Worm (Caenorhabditis elegans) whole organism, young adult: ENCODE data around the gene cest-24.

ENCODE experiments used
- C17E4.6 ChIP-seq: fragments of 200-800 bp; sonication (Bioruptor generic); IDR thresholded peaks from 2 replicates; pipeline ENCODE4 v1.3.6; 2022; ENCODE audit warnings: missing genetic modification reagents, missing genetic modification characterization, missing compliant biosample characterization
- F33H1.4 ChIP-seq: fragments of 200-800 bp; sonication (Bioruptor generic); IDR thresholded peaks from 2 replicates; pipeline ENCODE4 v1.3.6; 2022; ENCODE audit warnings: missing genetic modification reagents, missing genetic modification characterization, missing compliant biosample characterization
- F49E8.2 ChIP-seq: sonication (generic microtip); optimal IDR thresholded peaks from 3 replicates; lab custom pipeline; 2017; ENCODE audit warnings: missing genetic modification characterization, mild to moderate bottlenecking, missing compliant biosample characterization, antibody characterized with exemption, moderate library complexity; ENCODE audit not compliant: insufficient read depth
- F57A8.1 ChIP-seq: fragments of 200-800 bp; sonication (Bioruptor generic); optimal IDR thresholded peaks from 2 replicates; lab custom pipeline; 2018; ENCODE audit warnings: mild to moderate bottlenecking, missing genetic modification characterization, moderate library complexity, missing compliant biosample characterization
- K11D2.4 ChIP-seq: fragments of 200-800 bp; sonication (Bioruptor generic); IDR thresholded peaks from 2 replicates; pipeline ENCODE4 v1.3.6; 2022; ENCODE audit warnings: missing genetic modification reagents, missing genetic modification characterization, missing compliant biosample characterization
- K12H6.12 ChIP-seq: fragments of 200-800 bp; sonication (Bioruptor generic); optimal IDR thresholded peaks from 2 replicates; lab custom pipeline; 2018; ENCODE audit warnings: mild to moderate bottlenecking, missing genetic modification characterization, missing compliant biosample characterization
- T26A5.8 ChIP-seq: sonication (generic microtip); optimal IDR thresholded peaks from 2 replicates; lab custom pipeline; 2016; ENCODE audit warnings: missing genetic modification characterization, missing compliant biosample characterization
- Y53G8AR.9 ChIP-seq: fragments of 200-800 bp; sonication (Bioruptor generic); conservative IDR thresholded peaks from 2 replicates; pipeline ENCODE4 v1.3.6; 2022; ENCODE audit warnings: missing genetic modification reagents, missing genetic modification characterization, missing compliant biosample characterization
- Y56A3A.18 ChIP-seq: fragments of 200-800 bp; sonication (Bioruptor generic); IDR thresholded peaks from 2 replicates; pipeline ENCODE4 v1.3.6; 2022; ENCODE audit warnings: missing genetic modification reagents, missing genetic modification characterization, missing compliant biosample characterization
- Y79H2A.3 ChIP-seq: fragments of 200-800 bp; sonication (Bioruptor generic); conservative IDR thresholded peaks from 2 replicates; pipeline ENCODE4 v1.3.6; 2022; ENCODE audit warnings: missing genetic modification reagents, missing genetic modification characterization, missing compliant biosample characterization
- ZK185.1 ChIP-seq: sonication (generic microtip); optimal IDR thresholded peaks from 2 replicates; lab custom pipeline; 2016; ENCODE audit warnings: mild to moderate bottlenecking, missing genetic modification characterization, missing compliant biosample characterization; ENCODE audit not compliant: poor library complexity, severe bottlenecking
- akir-1 ChIP-seq: fragments of 200-800 bp; sonication (Bioruptor generic); optimal IDR thresholded peaks from 2 replicates; lab custom pipeline; 2018; ENCODE audit warnings: mild to moderate bottlenecking, missing genetic modification characterization, moderate library complexity, missing compliant biosample characterization
- ama-1 ChIP-seq, 3 experiments: fragments of 150-350 bp in 1 of 3; sonication (generic microtip) in 2 of 3; optimal IDR thresholded peaks; 2 replicates each; lab custom pipeline; 2014 to 2018; ENCODE audit warnings: missing biosample characterization in 2 of 3, missing genetic modification characterization in 2 of 3, missing genetic modification reagents in 2 of 3
- aptf-3 ChIP-seq: fragments of 200-800 bp; sonication (Bioruptor generic); IDR thresholded peaks from 2 replicates; pipeline ENCODE4 v1.3.6; 2022; ENCODE audit warnings: missing genetic modification characterization, missing compliant biosample characterization
- atf-7 ChIP-seq: sonication (generic microtip); optimal IDR thresholded peaks from 2 replicates; lab custom pipeline; 2017; ENCODE audit warnings: mild to moderate bottlenecking, missing genetic modification characterization, missing compliant biosample characterization
- attf-5 ChIP-seq: fragments of 200-800 bp; sonication (Bioruptor generic); optimal IDR thresholded peaks from 2 replicates; lab custom pipeline; 2018; ENCODE audit warnings: mild to moderate bottlenecking, missing genetic modification characterization, missing compliant biosample characterization
- attf-6 ChIP-seq: fragments of 200-800 bp; sonication (Bioruptor generic); IDR thresholded peaks from 2 replicates; pipeline ENCODE4 v1.3.6; 2022; ENCODE audit warnings: missing genetic modification reagents, missing genetic modification characterization, missing compliant biosample characterization
- bed-1 ChIP-seq: fragments of 200-800 bp; sonication (Bioruptor generic); IDR thresholded peaks from 2 replicates; pipeline ENCODE4 v1.3.6; 2022; ENCODE audit warnings: missing genetic modification reagents, missing genetic modification characterization, missing compliant biosample characterization
- ccch-3 ChIP-seq: fragments of 200-800 bp; sonication (Bioruptor generic); optimal IDR thresholded peaks from 2 replicates; lab custom pipeline; 2018; ENCODE audit warnings: mild to moderate bottlenecking, missing genetic modification characterization, missing compliant biosample characterization
- cebp-2 ChIP-seq: fragments of 200-800 bp; sonication (Bioruptor generic); IDR thresholded peaks from 2 replicates; pipeline ENCODE4 v1.3.6; 2022; ENCODE audit warnings: missing genetic modification characterization, missing compliant biosample characterization
- ceh-100 ChIP-seq: fragments of 200-800 bp; sonication (Bioruptor generic); IDR thresholded peaks from 2 replicates; pipeline ENCODE4 v1.3.6; 2022; ENCODE audit warnings: missing genetic modification reagents, missing genetic modification characterization, missing compliant biosample characterization
- chd-7 ChIP-seq: sonication (generic microtip); optimal IDR thresholded peaks from 2 replicates; lab custom pipeline; 2016; ENCODE audit warnings: mild to moderate bottlenecking, missing genetic modification characterization, moderate library complexity, missing compliant biosample characterization
- die-1 ChIP-seq: sonication (generic microtip); optimal IDR thresholded peaks from 2 replicates; lab custom pipeline; 2016; ENCODE audit warnings: missing genotype, mild to moderate bottlenecking, missing genetic modification characterization, missing compliant biosample characterization
- dox-1 ChIP-seq: fragments of 200-800 bp; sonication (Bioruptor generic); IDR thresholded peaks from 2 replicates; pipeline ENCODE4 v1.3.6; 2022; ENCODE audit warnings: missing genetic modification reagents, missing genetic modification characterization, missing compliant biosample characterization
- dpff-1 ChIP-seq: sonication (generic microtip); optimal IDR thresholded peaks from 2 replicates; lab custom pipeline; 2017; ENCODE audit warnings: mild to moderate bottlenecking, missing genetic modification characterization, missing compliant biosample characterization
- egl-18 ChIP-seq: fragments of 200-800 bp; sonication (Bioruptor generic); IDR thresholded peaks from 2 replicates; pipeline ENCODE4 v1.3.6; 2022; ENCODE audit warnings: missing genetic modification reagents, missing genetic modification characterization, missing compliant biosample characterization
- egrh-3 ChIP-seq: fragments of 200-800 bp; sonication (Bioruptor generic); IDR thresholded peaks from 2 replicates; pipeline ENCODE4 v1.3.6; 2022; ENCODE audit warnings: missing genetic modification reagents, missing genetic modification characterization, missing compliant biosample characterization
- ekl-4 ChIP-seq: fragments of 200-800 bp; sonication (Bioruptor generic); IDR thresholded peaks from 2 replicates; pipeline ENCODE4 v1.3.6; 2022; ENCODE audit warnings: missing genetic modification reagents, missing genetic modification characterization, missing compliant biosample characterization
- hrde-1 ChIP-seq: sonication (generic microtip); optimal IDR thresholded peaks from 2 replicates; lab custom pipeline; 2016; ENCODE audit warnings: missing genetic modification characterization, mild to moderate bottlenecking, missing compliant biosample characterization, moderate library complexity, missing genotype, missing genetic modification reagents, borderline replicate concordance
- hsf-1 ChIP-seq: fragments of 200-800 bp; sonication (Bioruptor generic); IDR thresholded peaks from 2 replicates; pipeline ENCODE4 v1.3.6; 2022; ENCODE audit warnings: missing genetic modification reagents, missing genetic modification characterization, missing compliant biosample characterization
- lin-26 ChIP-seq: fragments of 200-800 bp; sonication (Bioruptor generic); IDR thresholded peaks from 2 replicates; pipeline ENCODE4 v1.3.6; 2022; ENCODE audit warnings: missing genetic modification reagents, missing genetic modification characterization, missing compliant biosample characterization
- lin-35 ChIP-seq, 3 experiments: fragments of 150-350 bp in 2 of 3; sonication (generic microtip) in 1 of 3; optimal IDR thresholded peaks; 2 replicates each; lab custom pipeline; 2014 to 2018; ENCODE audit warnings: missing biosample characterization in 3 of 3, missing genetic modification characterization in 3 of 3, missing genetic modification reagents in 3 of 3
- lin-40 ChIP-seq: sonication (generic microtip); optimal IDR thresholded peaks from 2 replicates; lab custom pipeline; 2016; ENCODE audit warnings: missing genetic modification characterization, mild to moderate bottlenecking, missing compliant biosample characterization, missing genotype, missing genetic modification reagents
- lin-54 ChIP-seq: fragments of 200-800 bp; sonication (Bioruptor generic); optimal IDR thresholded peaks from 2 replicates; lab custom pipeline; 2018; ENCODE audit warnings: mild to moderate bottlenecking, missing genetic modification characterization, missing compliant biosample characterization
- lsy-27 ChIP-seq: sonication (generic microtip); optimal IDR thresholded peaks from 2 replicates; lab custom pipeline; 2017; ENCODE audit warnings: missing genetic modification characterization, mild to moderate bottlenecking, missing compliant biosample characterization, antibody characterized with exemption, missing genotype, borderline replicate concordance; ENCODE audit not compliant: insufficient read depth
- madf-8 ChIP-seq: fragments of 200-800 bp; sonication (Bioruptor generic); conservative IDR thresholded peaks from 2 replicates; pipeline ENCODE4 v1.3.6; 2022; ENCODE audit warnings: missing genetic modification reagents, missing genetic modification characterization, missing compliant biosample characterization
- nfya-1 ChIP-seq: sonication (generic microtip); optimal IDR thresholded peaks from 2 replicates; lab custom pipeline; 2017; ENCODE audit warnings: antibody characterized with exemption, missing compliant biosample characterization, missing genetic modification characterization, borderline replicate concordance; ENCODE audit not compliant: insufficient read depth
- nhr-27 ChIP-seq: fragments of 200-800 bp; sonication (Bioruptor generic); optimal IDR thresholded peaks from 2 replicates; lab custom pipeline; 2018; ENCODE audit warnings: mild to moderate bottlenecking, missing genetic modification characterization, moderate library complexity, missing compliant biosample characterization
- snpc-1.1 ChIP-seq: sonication (generic microtip); optimal IDR thresholded peaks from 2 replicates; lab custom pipeline; 2017; ENCODE audit warnings: missing genetic modification characterization, mild to moderate bottlenecking, missing compliant biosample characterization, antibody characterized with exemption, moderate library complexity, missing genotype, missing genetic modification reagents; ENCODE audit not compliant: insufficient read depth
- snpc-1.3 ChIP-seq: sonication (generic microtip); optimal IDR thresholded peaks from 2 replicates; lab custom pipeline; 2017; ENCODE audit warnings: missing genetic modification characterization, mild to moderate bottlenecking, missing compliant biosample characterization, antibody characterized with exemption, moderate library complexity, missing genotype, missing genetic modification reagents; ENCODE audit not compliant: insufficient read depth
- zfh-2 ChIP-seq: fragments of 200-800 bp; sonication (Bioruptor generic); conservative IDR thresholded peaks from 2 replicates; pipeline ENCODE4 v1.3.6; 2022; ENCODE audit warnings: missing genetic modification reagents, missing genetic modification characterization, missing compliant biosample characterization
- ztf-18 ChIP-seq: sonication (generic microtip); optimal IDR thresholded peaks from 2 replicates; lab custom pipeline; 2016; ENCODE audit warnings: missing genotype, mild to moderate bottlenecking, missing genetic modification characterization, missing compliant biosample characterization
- ztf-22 ChIP-seq: fragments of 200-800 bp; sonication (Bioruptor generic); optimal IDR thresholded peaks from 2 replicates; lab custom pipeline; 2018; ENCODE audit warnings: mild to moderate bottlenecking, missing genetic modification characterization, moderate library complexity, missing compliant biosample characterization
- ztf-26 ChIP-seq: sonication (generic microtip); optimal IDR thresholded peaks from 2 replicates; lab custom pipeline; 2017; ENCODE audit warnings: missing genetic modification characterization, missing compliant biosample characterization

The cest-24 gene

ce11 chrV:6316632-6317031 lies at the start of gene cest-24:
Gene cest-24 (plus strand): TSS chrV:6316932.
- TF ChIP-seq ztf-26 (no peak), snpc-1.3 (tag; lab: Kevin White, UChicago) (no peak), hrde-1 (tag; lab: Kevin White, UChicago) (no peak), bed-1 (GFP tag; lab: Robert Waterston, UW) (no peak), F57A8.1 (no peak), F49E8.2 (tag; lab: Kevin White, UChicago) (no peak), zfh-2 (GFP tag; lab: Robert Waterston, UW) (no peak)
- TF ChIP-seq, all 124 proteins: peak for 0

- TF ChIP-seq Y79H2A.3 (GFP tag; lab: Robert Waterston, UW) = no peak
- TF ChIP-seq ztf-18 (tag; lab: Kevin White, UChicago) = peak; percentile 97
- TF ChIP-seq nhr-27 (tag; lab: Kevin White, UChicago) = no peak
- TF ChIP-seq lin-35 (GFP tag; optimal IDR thresholded peaks at IDR 0.05; lab: Kevin White, UChicago) = peak in 1 of 3 experiments; percentile 89
- TF ChIP-seq ceh-100 (GFP tag; lab: Robert Waterston, UW) = no peak; the same call in 1 of the 2 replicates
- peak; percentile 51 for TF ChIP-seq die-1 (tag; lab: Kevin White, UChicago)
- 0 out of 2 replicates have a peak, but pooled peaks have one; percentile 35 for TF ChIP-seq lin-26 (GFP tag; lab: Robert Waterston, UW)
- peak; percentile 58 for TF ChIP-seq F33H1.4 (GFP tag; lab: Robert Waterston, UW)
- TF ChIP-seq atf-7 (tag; lab: Kevin White, UChicago) = peak; percentile 65
- peak; percentile 37; the same call in 1 of the 2 replicates for TF ChIP-seq Y56A3A.18 (GFP tag; lab: Robert Waterston, UW)
- peak; percentile 91 for TF ChIP-seq Y53G8AR.9 (GFP tag; lab: Robert Waterston, UW)
- TF ChIP-seq T26A5.8 (tag; lab: Kevin White, UChicago) = no peak
- TF ChIP-seq akir-1 (GFP tag; lab: Kevin White, UChicago) = no peak
- peak; percentile 71; the same call in 1 of the 2 replicates for TF ChIP-seq egl-18 (GFP tag; lab: Robert Waterston, UW)
- peak; percentile 6 for TF ChIP-seq lsy-27 (tag; lab: Kevin White, UChicago)
- TF ChIP-seq nfya-1 (tag; lab: Kevin White, UChicago) = no peak
- no peak for TF ChIP-seq aptf-3 (GFP tag; lab: Robert Waterston, UW)
- TF ChIP-seq chd-7 (tag; lab: Kevin White, UChicago) = peak; percentile 80
- TF ChIP-seq attf-6 (GFP tag; lab: Robert Waterston, UW) = no peak
- TF ChIP-seq egrh-3 (GFP tag; lab: Robert Waterston, UW) = no peak
- TF ChIP-seq ZK185.1 (tag; lab: Kevin White, UChicago) = peak; percentile 81
- peak; percentile 80 for TF ChIP-seq ekl-4 (GFP tag; lab: Robert Waterston, UW)
- peak; percentile 94 for TF ChIP-seq dox-1
- 0 out of 2 replicates have a peak, but pooled peaks have one; percentile 18 for TF ChIP-seq C17E4.6 (GFP tag; lab: Robert Waterston, UW)
- TF ChIP-seq ama-1 (optimal IDR thresholded peaks at IDR 0.05; lab: Kevin White, UChicago) = no peak
- TF ChIP-seq ama-1 (GFP tag; optimal IDR thresholded peaks at IDR 0.05; lab: Kevin White, UChicago) = no peak
- TF ChIP-seq madf-8 (GFP tag; lab: Robert Waterston, UW) = peak; percentile 24; the same call in 1 of the 2 replicates
- TF ChIP-seq ccch-3 (GFP tag; lab: Kevin White, UChicago) = no peak
- TF ChIP-seq snpc-1.1 (tag; lab: Kevin White, UChicago) = no peak
- no peak for TF ChIP-seq cebp-2 (GFP tag; lab: Robert Waterston, UW)
- TF ChIP-seq attf-5 (GFP tag; lab: Kevin White, UChicago) = peak; percentile 81
- no peak for TF ChIP-seq hsf-1
- peak; percentile 74 for TF ChIP-seq ztf-26
- peak; percentile 83 for TF ChIP-seq ztf-22
- TF ChIP-seq K11D2.4 (GFP tag; lab: Robert Waterston, UW) = peak; percentile 87
- peak; percentile 95 for TF ChIP-seq lin-40
- peak; percentile 82 for TF ChIP-seq lin-54 (GFP tag; lab: Kevin White, UChicago)
- peak; percentile 87 for TF ChIP-seq K12H6.12
- no peak for TF ChIP-seq snpc-1.3 (tag; lab: Kevin White, UChicago)
- TF ChIP-seq dpff-1 = no peak
Observed at ce11 chrV:6267237-6267812, 49.4 kb upstream of the cest-24 start, which contains the start of gene mrck-1. Gene mrck-1 (minus strand): TSS chrV:6267287.
